Worm (Caenorhabditis elegans) whole organism, L1 larva: ENCODE measurements around the gene pei-2.

Experiments used
- C04F5.9 ChIP-seq: sonication (generic microtip); optimal IDR thresholded peaks from 2 replicates; lab custom pipeline; 2016; ENCODE audit warnings: missing genetic modification characterization, missing compliant biosample characterization
- C16A3.4 ChIP-seq: fragments of 150-350 bp; optimal IDR thresholded peaks from 2 replicates; lab custom pipeline; 2014; ENCODE audit warnings: missing biosample characterization, missing genetic modification characterization
- Y116A8C.19 ChIP-seq: sonication (generic microtip); optimal IDR thresholded peaks from 2 replicates; lab custom pipeline; 2016; ENCODE audit warnings: missing compliant biosample characterization, missing genetic modification characterization, borderline replicate concordance
- aha-1 ChIP-seq: fragments of 150-350 bp; optimal IDR thresholded peaks from 2 replicates; lab custom pipeline; 2014; ENCODE audit warnings: missing biosample characterization, missing genetic modification characterization
- alr-1 ChIP-seq: fragments of 200-800 bp; sonication (Bioruptor generic); optimal IDR thresholded peaks from 2 replicates; lab custom pipeline; 2018; ENCODE audit warnings: borderline replicate concordance, mild to moderate bottlenecking, missing genetic modification characterization, missing compliant biosample characterization
- ama-1 ChIP-seq: fragments of 150-350 bp; optimal IDR thresholded peaks from 2 replicates; lab custom pipeline; 2014
- blmp-1 ChIP-seq: fragments of 150-350 bp; optimal IDR thresholded peaks from 2 replicates; lab custom pipeline; 2014; ENCODE audit warnings: missing biosample characterization, missing genetic modification characterization
- ceh-82 ChIP-seq, 3 experiments: fragments of 150-350 bp in 1 of 3; sonication (generic microtip) in 2 of 3; optimal IDR thresholded peaks; 2 replicates each; lab custom pipeline; 2014 to 2017; ENCODE audit warnings: missing biosample characterization in 3 of 3, missing genetic modification characterization in 3 of 3
- efl-1 ChIP-seq, 4 experiments: fragments of 150-350 bp; optimal IDR thresholded peaks in 3 of 4; peaks in 1 of 4; 1 replicate in 1 of 4; 2 replicates in 3 of 4; lab custom pipeline; 2014; ENCODE audit warnings: missing biosample characterization in 2 of 4, missing genetic modification characterization in 2 of 4, missing genetic modification reagents in 2 of 4
- efl-3 ChIP-seq: fragments of 200-800 bp; sonication (Bioruptor generic); optimal IDR thresholded peaks from 2 replicates; lab custom pipeline; 2018; ENCODE audit warnings: mild to moderate bottlenecking, missing genetic modification characterization, missing compliant biosample characterization
- egl-13 ChIP-seq: sonication (generic microtip); optimal IDR thresholded peaks from 2 replicates; lab custom pipeline; 2016; ENCODE audit warnings: missing genotype, missing genetic modification reagents, missing genetic modification characterization, missing compliant biosample characterization
- egl-27 ChIP-seq, 2 experiments: fragments of 150-350 bp in 1 of 2; sonication (generic microtip); optimal IDR thresholded peaks; 3 replicates each; lab custom pipeline; 2017 to 2018; ENCODE audit warnings: missing biosample characterization in 2 of 2, missing genetic modification characterization in 2 of 2, missing genetic modification reagents in 2 of 2
- elt-2 ChIP-seq: sonication (generic microtip); optimal IDR thresholded peaks from 2 replicates; lab custom pipeline; 2016; ENCODE audit warnings: missing genetic modification characterization, mild to moderate bottlenecking, inconsistent platforms, missing compliant biosample characterization, missing genetic modification reagents
- ets-5 ChIP-seq: fragments of 200-800 bp; sonication (Bioruptor generic); IDR thresholded peaks from 2 replicates; pipeline ENCODE4 v1.3.6; 2022; ENCODE audit warnings: missing genetic modification characterization, missing compliant biosample characterization
- fkh-4 ChIP-seq: sonication (generic microtip); optimal IDR thresholded peaks from 2 replicates; lab custom pipeline; 2016; ENCODE audit warnings: missing compliant biosample characterization, missing genetic modification characterization, borderline replicate concordance
- hlh-17 ChIP-seq: fragments of 200-800 bp; sonication (Bioruptor generic); optimal IDR thresholded peaks from 2 replicates; lab custom pipeline; 2018; ENCODE audit warnings: missing genetic modification characterization, mild to moderate bottlenecking, missing compliant biosample characterization, moderate library complexity, borderline replicate concordance
- irx-1 ChIP-seq: sonication (generic microtip); optimal IDR thresholded peaks from 2 replicates; lab custom pipeline; 2016; ENCODE audit warnings: missing genetic modification characterization, missing compliant biosample characterization
- lin-13 ChIP-seq: fragments of 150-350 bp; optimal IDR thresholded peaks from 2 replicates; lab custom pipeline; 2014; ENCODE audit warnings: missing biosample characterization, missing genetic modification reagents, missing genetic modification characterization
- lin-14 ChIP-seq: fragments of 200-800 bp; sonication (Bioruptor generic); optimal IDR thresholded peaks from 2 replicates; lab custom pipeline; 2018; ENCODE audit warnings: mild to moderate bottlenecking, missing genetic modification characterization, moderate library complexity, missing compliant biosample characterization
- lin-39 ChIP-seq: fragments of 150-350 bp; optimal IDR thresholded peaks from 2 replicates; lab custom pipeline; 2014; ENCODE audit warnings: missing biosample characterization, missing genetic modification reagents, missing genetic modification characterization
- mep-1 ChIP-seq: fragments of 150-350 bp; optimal IDR thresholded peaks from 2 replicates; lab custom pipeline; 2014; ENCODE audit warnings: missing biosample characterization, missing genetic modification characterization
- nhr-11 ChIP-seq: fragments of 150-350 bp; optimal IDR thresholded peaks from 2 replicates; lab custom pipeline; 2014; ENCODE audit warnings: missing biosample characterization, missing genetic modification characterization
- nhr-12 ChIP-seq: sonication (generic microtip); optimal IDR thresholded peaks from 2 replicates; lab custom pipeline; 2017; ENCODE audit warnings: missing biosample characterization, missing genetic modification characterization
- nhr-19 ChIP-seq: fragments of 200-800 bp; sonication (Bioruptor generic); conservative IDR thresholded peaks from 2 replicates; pipeline ENCODE4 v1.3.6; 2022; ENCODE audit warnings: missing genetic modification characterization, missing compliant biosample characterization
- nhr-237 ChIP-seq: fragments of 150-350 bp; optimal IDR thresholded peaks from 2 replicates; lab custom pipeline; 2014; ENCODE audit warnings: missing biosample characterization, missing genetic modification characterization
- nhr-28 ChIP-seq: fragments of 150-350 bp; optimal IDR thresholded peaks from 2 replicates; lab custom pipeline; 2014; ENCODE audit warnings: missing biosample characterization, missing genetic modification characterization
- nhr-47 ChIP-seq: sonication (generic microtip); optimal IDR thresholded peaks from 2 replicates; lab custom pipeline; 2016; ENCODE audit warnings: mild to moderate bottlenecking, missing genetic modification characterization, moderate library complexity, missing compliant biosample characterization
- nhr-76 ChIP-seq: sonication (generic microtip); optimal IDR thresholded peaks from 2 replicates; lab custom pipeline; 2017; ENCODE audit warnings: missing biosample characterization, missing genetic modification characterization
- nhr-77 ChIP-seq: fragments of 150-350 bp; optimal IDR thresholded peaks from 2 replicates; lab custom pipeline; 2014; ENCODE audit warnings: missing biosample characterization, missing genetic modification characterization
- nhr-84 ChIP-seq: sonication (generic microtip); optimal IDR thresholded peaks from 2 replicates; lab custom pipeline; 2017; ENCODE audit warnings: missing biosample characterization, missing genetic modification characterization
- pax-3 ChIP-seq: fragments of 200-800 bp; sonication (Bioruptor generic); optimal IDR thresholded peaks from 2 replicates; lab custom pipeline; 2018; ENCODE audit warnings: mild to moderate bottlenecking, missing genetic modification characterization, moderate library complexity, missing compliant biosample characterization
- rnt-1 ChIP-seq: sonication (generic microtip); optimal IDR thresholded peaks from 2 replicates; lab custom pipeline; 2016; ENCODE audit warnings: mild to moderate bottlenecking, missing genetic modification characterization, moderate library complexity, missing compliant biosample characterization
- skn-1 ChIP-seq: fragments of 150-350 bp; optimal IDR thresholded peaks from 2 replicates; lab custom pipeline; 2014; ENCODE audit warnings: missing biosample characterization, missing genetic modification characterization
- snu-23 ChIP-seq: sonication (generic microtip); optimal IDR thresholded peaks from 2 replicates; lab custom pipeline; 2016; ENCODE audit warnings: missing genetic modification characterization, missing compliant biosample characterization
- sox-4 ChIP-seq: sonication (generic microtip); optimal IDR thresholded peaks from 2 replicates; lab custom pipeline; 2016; ENCODE audit warnings: missing genetic modification characterization, missing compliant biosample characterization
- sup-37 ChIP-seq: fragments of 200-800 bp; sonication (Bioruptor generic); optimal IDR thresholded peaks from 2 replicates; lab custom pipeline; 2018; ENCODE audit warnings: mild to moderate bottlenecking, missing genetic modification characterization, missing compliant biosample characterization
- tlp-1 ChIP-seq: fragments of 150-350 bp; optimal IDR thresholded peaks from 2 replicates; lab custom pipeline; 2014; ENCODE audit warnings: missing biosample characterization, missing genetic modification characterization
- unc-30 ChIP-seq: sonication (generic microtip); optimal IDR thresholded peaks from 2 replicates; lab custom pipeline; 2017; ENCODE audit warnings: missing biosample characterization, missing genetic modification characterization
- vab-15 ChIP-seq: sonication (generic microtip); optimal IDR thresholded peaks from 2 replicates; lab custom pipeline; 2017; ENCODE audit warnings: missing genotype, mild to moderate bottlenecking, missing genetic modification characterization, missing compliant biosample characterization
- zag-1 ChIP-seq: fragments of 150-350 bp; optimal IDR thresholded peaks from 2 replicates; lab custom pipeline; 2014; ENCODE audit warnings: missing biosample characterization, missing genetic modification characterization
- zip-4 ChIP-seq: fragments of 200-800 bp; sonication (Bioruptor generic); optimal IDR thresholded peaks from 2 replicates; lab custom pipeline; 2018; ENCODE audit warnings: mild to moderate bottlenecking, missing genetic modification characterization, moderate library complexity, missing compliant biosample characterization
- ztf-4 ChIP-seq: fragments of 150-350 bp; optimal IDR thresholded peaks from 2 replicates; lab custom pipeline; 2014; ENCODE audit warnings: missing biosample characterization, missing genetic modification characterization

Gene pei-2

ce11 chrV:1017196-1017595 lies 6.1 kb downstream of the pei-2 start:
- TF ChIP-seq nhr-76 (tag; lab: Kevin White, UChicago) (no peak), vab-15 (tag; lab: Kevin White, UChicago) (no peak), efl-3 (GFP tag; lab: Kevin White, UChicago) (no peak), zip-4 (GFP tag; lab: Kevin White, UChicago) (no peak), nhr-84 (tag; lab: Kevin White, UChicago) (no peak), irx-1 (tag; lab: Kevin White, UChicago) (no peak), C04F5.9 (tag; lab: Kevin White, UChicago) (no peak), pax-3 (tag; lab: Kevin White, UChicago) (no peak), rnt-1 (tag; lab: Kevin White, UChicago) (no peak), elt-2 (tag; lab: Kevin White, UChicago) (no peak), mep-1 (tag; lab: Kevin White, UChicago) (no peak), nhr-19 (GFP tag; lab: Robert Waterston, UW) (no peak), ztf-4 (tag; lab: Kevin White, UChicago) (no peak), zag-1 (no peak), egl-13 (tag; lab: Kevin White, UChicago) (no peak), egl-27 (tag; optimal IDR thresholded peaks at IDR 0.05; lab: Kevin White, UChicago) (no peak), skn-1 (tag; lab: Kevin White, UChicago) (no peak), lin-13 (GFP tag; lab: Kevin White, UChicago) (no peak)

ce11 chrV:1015194-1015593 lies 8.1 kb downstream of the pei-2 start:
- TF ChIP-seq egl-13 (tag; lab: Kevin White, UChicago): no peak
- TF ChIP-seq lin-39 (tag; lab: Kevin White, UChicago): no peak
- TF ChIP-seq snu-23 (GFP tag; lab: Kevin White, UChicago): no peak
- no peak for TF ChIP-seq sup-37 (GFP tag; lab: Kevin White, UChicago)
- TF ChIP-seq fkh-4: no peak
- TF ChIP-seq lin-14 (GFP tag; lab: Kevin White, UChicago): no peak
- no peak for TF ChIP-seq nhr-28 (tag; lab: Kevin White, UChicago)
- no peak for TF ChIP-seq tlp-1 (tag; lab: Kevin White, UChicago)
- no peak for TF ChIP-seq nhr-47 (tag; lab: Kevin White, UChicago)
- no peak for TF ChIP-seq Y116A8C.19 (tag; lab: Kevin White, UChicago)
- no peak for TF ChIP-seq ets-5
- no peak for TF ChIP-seq ama-1 (lab: Kevin White, UChicago)
- TF ChIP-seq blmp-1: no peak
- TF ChIP-seq nhr-12 (tag; lab: Kevin White, UChicago): no peak
- no peak for TF ChIP-seq alr-1 (tag; lab: Kevin White, UChicago)
- no peak for TF ChIP-seq elt-2 (tag; lab: Kevin White, UChicago)
- TF ChIP-seq C16A3.4 (tag; lab: Kevin White, UChicago): no peak

- TF ChIP-seq tlp-1 (tag; lab: Kevin White, UChicago): no peak
- no peak for TF ChIP-seq sox-4
- TF ChIP-seq nhr-11 (tag; lab: Kevin White, UChicago): no peak
- TF ChIP-seq egl-13 (tag; lab: Kevin White, UChicago): no peak
- no peak for TF ChIP-seq efl-1 (optimal IDR thresholded peaks at IDR 0.05; lab: Kevin White, UChicago)
- no peak for TF ChIP-seq efl-1 (GFP tag; optimal IDR thresholded peaks at IDR 0.05 in 1 of 2; lab: Kevin White, UChicago)
- no peak for TF ChIP-seq unc-30
- TF ChIP-seq aha-1 (tag; lab: Kevin White, UChicago): no peak
These were observed 9.6 kb downstream of the pei-2 start for ce11 chrV:1013637-1014036.

ce11 chrV:1009037-1009436 lies 14.2 kb downstream of the pei-2 start:
- TF ChIP-seq nhr-77 (tag; lab: Kevin White, UChicago) (no peak), nhr-237 (tag; lab: Kevin White, UChicago) (no peak), lin-14 (GFP tag; lab: Kevin White, UChicago) (no peak), rnt-1 (tag; lab: Kevin White, UChicago) (no peak), zip-4 (GFP tag; lab: Kevin White, UChicago) (no peak), lin-39 (tag; lab: Kevin White, UChicago) (no peak), hlh-17 (GFP tag; lab: Kevin White, UChicago) (no peak), ceh-82 (tag; optimal IDR thresholded peaks at IDR 0.05; lab: Kevin White, UChicago) (no peak), nhr-19 (GFP tag; lab: Robert Waterston, UW) (no peak)
